Fruit fly (Drosophila melanogaster): ENCODE measurements around the gene CG13310.
A peak's percentile ranks its signal among the peaks of the same experiment; 100 is the strongest.

Gene CG13310

dm6 chr3L:8772998-8773684 is 27.2 kb downstream of the CG13310 start (continued):
- TF ChIP-seq Xbp1 (GFP tag; optimal IDR thresholded peaks at IDR 0.05) (peak; percentile 74), hb (GFP tag; IDR thresholded peaks at IDR 0.05; ENCODE audit: partially characterized antibody) (no peak), CG15514 (GFP tag; optimal IDR thresholded peaks at IDR 0.05) (no peak), fd64A (GFP tag; optimal IDR thresholded peaks at IDR 0.05) (no peak), CG1832 (GFP tag; optimal IDR thresholded peaks at IDR 0.05) (no peak), HLHmδ (GFP tag; optimal IDR thresholded peaks at IDR 0.05) (no peak), Scr (GFP tag; IDR thresholded peaks at IDR 0.05; ENCODE audit: partially characterized antibody) (no peak), rib (GFP tag; IDR thresholded peaks at IDR 0.05) (no peak), maf-S (GFP tag; optimal IDR thresholded peaks at IDR 0.05) (peak; percentile 51), org-1 (GFP tag; optimal IDR thresholded peaks at IDR 0.05) (peak; percentile 47), Dref (GFP tag; IDR thresholded peaks at IDR 0.05) (no peak), onecut (GFP tag; IDR thresholded peaks at IDR 0.05) (peak; percentile 34; the same call in 1 of the 2 replicates), Poxn (GFP tag; IDR thresholded peaks at IDR 0.05) (no peak), Fer3 (tag; optimal IDR thresholded peaks at IDR 0.05) (peak; percentile 55), p53 (GFP tag; optimal IDR thresholded peaks at IDR 0.05) (no peak), CG10462 (GFP tag; optimal IDR thresholded peaks at IDR 0.05) (peak; percentile 2), Rx (GFP tag; IDR thresholded peaks at IDR 0.05) (peak; percentile 35; the same call in 1 of the 2 replicates), sim (GFP tag; IDR thresholded peaks at IDR 0.05) (peak; percentile 47; the same call in 1 of the 2 replicates), CG14667 (GFP tag; IDR thresholded peaks at IDR 0.05) (peak; percentile 38; the same call in 1 of the 2 replicates), gem (tag; optimal IDR thresholded peaks at IDR 0.05) (peak; percentile 86), wek (GFP tag; optimal IDR thresholded peaks at IDR 0.05) (peak; percentile 33), PHDP (tag; optimal IDR thresholded peaks at IDR 0.05) (peak; percentile 86), HmgZ (tag; optimal IDR thresholded peaks at IDR 0.05) (peak; percentile 15), CG17612 (GFP tag; IDR thresholded peaks at IDR 0.05) (no peak; the same call in 1 of the 2 replicates), Awh (GFP tag; IDR thresholded peaks at IDR 0.05) (peak; percentile 71), CG16813 (GFP tag; IDR thresholded peaks at IDR 0.05; ENCODE audit: partially characterized antibody) (no peak), CG11247 (GFP tag; IDR thresholded peaks at IDR 0.05) (no peak), dan (GFP tag; IDR thresholded peaks at IDR 0.05) (no peak), ara (GFP tag; IDR thresholded peaks at IDR 0.05) (peak; percentile 62; the same call in 1 of the 2 replicates), CG17829 (tag; optimal IDR thresholded peaks at IDR 0.05) (peak; percentile 81), CG6791 (GFP tag; IDR thresholded peaks at IDR 0.05; ENCODE audit: partially characterized antibody) (no peak), CG2129 (GFP tag; IDR thresholded peaks at IDR 0.05; ENCODE audit: partially characterized antibody) (no peak), CG12744 (GFP tag; optimal IDR thresholded peaks at IDR 0.05) (no peak), Atf-2 (GFP tag; optimal IDR thresholded peaks at IDR 0.05) (peak; percentile 53), trh (GFP tag; optimal IDR thresholded peaks at IDR 0.05) (peak; percentile 35), CG2116 (GFP tag; optimal IDR thresholded peaks at IDR 0.05) (peak; percentile 35), sens-2 (GFP tag; IDR thresholded peaks at IDR 0.05) (peak; percentile 34; the same call in 1 of the 2 replicates), CG4820 (GFP tag; optimal IDR thresholded peaks at IDR 0.05) (peak; percentile 62), Adf1 (GFP tag; IDR thresholded peaks at IDR 0.05) (no peak), Elba2 (GFP tag; optimal IDR thresholded peaks at IDR 0.05) (no peak), schlank (tag; optimal IDR thresholded peaks at IDR 0.05) (no peak), Ets97D (GFP tag; optimal IDR thresholded peaks at IDR 0.05) (no peak), CG17802 (tag; optimal IDR thresholded peaks at IDR 0.05) (peak; percentile 18), br (optimal IDR thresholded peaks at IDR 0.05) (no peak), CG18476 (GFP tag; optimal IDR thresholded peaks at IDR 0.05) (peak; percentile 17), peb (GFP tag; IDR thresholded peaks at IDR 0.05) (no peak; the same call in 1 of the 2 replicates), CG12219 (GFP tag; optimal IDR thresholded peaks at IDR 0.05) (peak; percentile 83), Nf-YA (GFP tag; IDR thresholded peaks at IDR 0.05) (0 out of 2 replicates have a peak, but pooled peaks have one; percentile 42), sens (GFP tag) (peak; percentile 96), bowl (GFP tag; IDR thresholded peaks at IDR 0.05) (peak; percentile 23; the same call in 1 of the 2 replicates)

Measured in whole organism, embryonic.